Worm (Caenorhabditis elegans) whole organism, early embryonic: Measurements from ENCODE around the gene irld-52.

Source experiments
- B0310.2 ChIP-seq: sonication (generic microtip); optimal IDR thresholded peaks from 2 replicates; lab custom pipeline; 2016; ENCODE audit warnings: mild to moderate bottlenecking, missing genetic modification characterization, missing compliant biosample characterization
- F13C5.2 ChIP-seq: sonication (generic microtip); optimal IDR thresholded peaks from 2 replicates; lab custom pipeline; 2017; ENCODE audit warnings: mild to moderate bottlenecking, missing genetic modification characterization, inconsistent platforms, missing compliant biosample characterization
- aly-1 ChIP-seq: sonication (generic microtip); optimal IDR thresholded peaks from 2 replicates; lab custom pipeline; 2016; ENCODE audit warnings: missing genetic modification characterization, missing compliant biosample characterization
- ama-1 ChIP-seq: fragments of 150-350 bp; optimal IDR thresholded peaks from 2 replicates; lab custom pipeline; 2014
- ceh-13 ChIP-seq: fragments of 200-800 bp; sonication (Bioruptor generic); optimal IDR thresholded peaks from 2 replicates; lab custom pipeline; 2018; ENCODE audit warnings: mild to moderate bottlenecking, missing genetic modification characterization, missing compliant biosample characterization
- ceh-36 ChIP-seq: sonication (generic microtip); optimal IDR thresholded peaks from 2 replicates; lab custom pipeline; 2016; ENCODE audit warnings: missing genetic modification characterization, inconsistent platforms, missing compliant biosample characterization
- ets-7 ChIP-seq: sonication (generic microtip); optimal IDR thresholded peaks from 2 replicates; lab custom pipeline; 2016; ENCODE audit warnings: missing genotype, missing genetic modification characterization, missing compliant biosample characterization
- flt-1 ChIP-seq: fragments of 200-800 bp; sonication (Bioruptor generic); IDR thresholded peaks from 2 replicates; pipeline ENCODE4 v1.3.6; 2022; ENCODE audit warnings: missing genetic modification characterization, missing compliant biosample characterization
- hmbx-1 ChIP-seq: sonication (generic microtip); optimal IDR thresholded peaks from 2 replicates; lab custom pipeline; 2016; ENCODE audit warnings: mild to moderate bottlenecking, missing genetic modification characterization, missing compliant biosample characterization
- hmg-4 ChIP-seq: fragments of 200-800 bp; sonication (Bioruptor generic); optimal IDR thresholded peaks from 2 replicates; lab custom pipeline; 2018; ENCODE audit warnings: mild to moderate bottlenecking, missing genetic modification characterization, missing compliant biosample characterization
- hnd-1 ChIP-seq: sonication (generic microtip); optimal IDR thresholded peaks from 2 replicates; lab custom pipeline; 2016; ENCODE audit warnings: missing genetic modification characterization, missing compliant biosample characterization
- pes-1 ChIP-seq: fragments of 200-800 bp; sonication (Bioruptor generic); IDR thresholded peaks from 2 replicates; pipeline ENCODE4 v1.3.6; 2022; ENCODE audit warnings: missing genetic modification reagents, missing genetic modification characterization, missing compliant biosample characterization
- scrt-1 ChIP-seq: fragments of 200-800 bp; sonication (Bioruptor generic); IDR thresholded peaks from 2 replicates; pipeline ENCODE4 v1.3.6; 2022; ENCODE audit warnings: missing genetic modification characterization, missing compliant biosample characterization
- sea-1 ChIP-seq: fragments of 200-800 bp; sonication (Bioruptor generic); conservative IDR thresholded peaks from 2 replicates; pipeline ENCODE4 v1.3.6; 2022; ENCODE audit warnings: missing genetic modification characterization, missing compliant biosample characterization
- tbx-11 ChIP-seq: fragments of 200-800 bp; sonication (Bioruptor generic); IDR thresholded peaks from 2 replicates; pipeline ENCODE4 v1.3.6; 2022; ENCODE audit warnings: missing genetic modification characterization, missing compliant biosample characterization
- tbx-37 ChIP-seq: fragments of 200-800 bp; sonication (Bioruptor generic); conservative IDR thresholded peaks from 2 replicates; pipeline ENCODE4 v1.3.6; 2022; ENCODE audit warnings: missing genetic modification reagents, missing genetic modification characterization, missing compliant biosample characterization
- tra-4 ChIP-seq: sonication (generic microtip); optimal IDR thresholded peaks from 2 replicates; lab custom pipeline; 2017; ENCODE audit warnings: missing genetic modification characterization, missing compliant biosample characterization

The irld-52 gene

ce11 chrV:15824866-15825265 is 45.4 kb downstream of the irld-52 start, which contains the start of gene srbc-50:
srbc-50 (minus strand) TSS chrV:15824966.
- TF ChIP-seq hmg-4, result no peak
- no peak for TF ChIP-seq pes-1 (GFP tag; lab: Robert Waterston, UW)
- no peak for TF ChIP-seq flt-1 (GFP tag; lab: Robert Waterston, UW)
- no peak for TF ChIP-seq ceh-36
- no peak for TF ChIP-seq tra-4 (tag; lab: Kevin White, UChicago)
- TF ChIP-seq sea-1, result no peak
- no peak for TF ChIP-seq B0310.2 (tag; lab: Kevin White, UChicago)
- TF ChIP-seq F13C5.2, result no peak
- no peak for TF ChIP-seq ama-1 (lab: Kevin White, UChicago)
- TF ChIP-seq scrt-1 (GFP tag; lab: Robert Waterston, UW), result no peak
- no peak for TF ChIP-seq aly-1 (tag; lab: Kevin White, UChicago)
- TF ChIP-seq tbx-11 (GFP tag; lab: Robert Waterston, UW), result no peak

- TF ChIP-seq hmbx-1 (tag; lab: Kevin White, UChicago), result no peak
- no peak for TF ChIP-seq ets-7
- TF ChIP-seq hmg-4, result no peak
- no peak for TF ChIP-seq tbx-37 (GFP tag; lab: Robert Waterston, UW)
- TF ChIP-seq hnd-1 (tag; lab: Kevin White, UChicago), result no peak
- no peak for TF ChIP-seq sea-1
- TF ChIP-seq tbx-11 (GFP tag; lab: Robert Waterston, UW), result no peak
Measured at ce11 chrV:15826110-15826509, 46.6 kb downstream of the irld-52 start, which contains the start of gene srbc-51. srbc-51 (plus strand) TSS chrV:15826410.

ce11 chrV:15829907-15830306 is 50.4 kb downstream of the irld-52 start, which contains the start of gene srbc-55:
srbc-55 (minus strand) TSS chrV:15830007.
- TF ChIP-seq pes-1 (GFP tag; lab: Robert Waterston, UW) (no peak), ceh-13 (no peak), hnd-1 (tag; lab: Kevin White, UChicago) (no peak), tbx-11 (GFP tag; lab: Robert Waterston, UW) (no peak), sea-1 (no peak), tra-4 (tag; lab: Kevin White, UChicago) (no peak), F13C5.2 (no peak), tbx-37 (GFP tag; lab: Robert Waterston, UW) (no peak), aly-1 (tag; lab: Kevin White, UChicago) (no peak), B0310.2 (tag; lab: Kevin White, UChicago) (no peak), ceh-36 (no peak), flt-1 (GFP tag; lab: Robert Waterston, UW) (no peak)
